Fruit fly (Drosophila melanogaster): ENCODE data around the gene CG11151.
A peak's percentile ranks its signal among the peaks of the same experiment; 100 is the strongest.

Gene CG11151

DNA sequence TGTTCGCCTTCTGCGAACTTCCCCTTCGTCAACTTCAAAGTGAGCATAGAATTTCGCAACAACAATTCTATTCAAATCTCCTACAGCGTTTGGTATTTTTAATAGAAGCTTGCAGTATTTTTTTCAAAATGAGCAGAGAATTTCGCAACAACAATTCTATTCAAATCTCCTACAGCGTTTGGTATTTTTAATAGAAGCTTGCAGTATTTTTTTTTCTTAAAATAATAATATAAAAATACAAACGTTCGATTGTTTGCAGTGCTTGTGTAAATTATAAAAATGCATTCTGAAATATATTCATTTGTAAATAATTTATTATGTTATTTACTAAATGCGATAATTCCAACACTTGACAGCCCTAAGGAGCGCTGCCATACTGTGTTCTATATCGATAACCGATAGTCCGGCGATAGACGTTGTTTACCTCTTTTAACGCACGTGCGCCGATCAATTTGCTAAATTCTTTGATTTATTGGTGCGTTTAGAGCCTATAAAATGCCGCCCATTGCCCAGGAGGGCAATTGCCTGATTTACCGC lies 17.3 kb downstream of the CG11151 start, which contains the start of the genes CG32625 and Rtc1 (continued):
- TF ChIP-seq hth (optimal IDR thresholded peaks at IDR 0.05): no peak
- TF ChIP-seq hbn (GFP tag; IDR thresholded peaks at IDR 0.05; ENCODE audit: partially characterized antibody): peak; percentile 24; the same call in 1 of the 2 replicates
- TF ChIP-seq CG6854 (GFP tag; optimal IDR thresholded peaks at IDR 0.05): no peak
- no peak for TF ChIP-seq Gug (GFP tag; IDR thresholded peaks at IDR 0.05)
- peak; percentile 7 for TF ChIP-seq CG33557 (GFP tag; optimal IDR thresholded peaks at IDR 0.05)
- peak; percentile 16 for TF ChIP-seq nerfin-1 (tag; optimal IDR thresholded peaks at IDR 0.05)
- TF ChIP-seq CG10267 (tag; optimal IDR thresholded peaks at IDR 0.05): peak; percentile 66
- no peak for TF ChIP-seq br (optimal IDR thresholded peaks at IDR 0.05)
- no peak for TF ChIP-seq CG7786 (GFP tag; optimal IDR thresholded peaks at IDR 0.05)
- peak; percentile 59 for TF ChIP-seq lab (GFP tag; optimal IDR thresholded peaks at IDR 0.05)
- peak; percentile 55 for TF ChIP-seq CG8924 (tag; optimal IDR thresholded peaks at IDR 0.05)
- peak; percentile 54; the same call in 1 of the 2 replicates for TF ChIP-seq CG17328 (GFP tag; IDR thresholded peaks at IDR 0.05)
- no peak for TF ChIP-seq CG12744 (GFP tag; optimal IDR thresholded peaks at IDR 0.05)
- TF ChIP-seq Bdp1 (GFP tag; optimal IDR thresholded peaks at IDR 0.05): no peak
- TF ChIP-seq CG15269 (tag; optimal IDR thresholded peaks at IDR 0.05): peak; percentile 68
- TF ChIP-seq tx (GFP tag; optimal IDR thresholded peaks at IDR 0.05): no peak
- peak; percentile 41 for TF ChIP-seq CG7556 (GFP tag; optimal IDR thresholded peaks at IDR 0.05)
- no peak for TF ChIP-seq hkb (optimal IDR thresholded peaks at IDR 0.05)
- peak; percentile 57; the same call in 1 of the 2 replicates for TF ChIP-seq hkb (GFP tag; IDR thresholded peaks at IDR 0.05)
- TF ChIP-seq danr (GFP tag; IDR thresholded peaks at IDR 0.05): no peak
- peak; percentile 16 for TF ChIP-seq Six4 (GFP tag; optimal IDR thresholded peaks at IDR 0.05)
- TF ChIP-seq CG13287 (GFP tag; IDR thresholded peaks at IDR 0.05; ENCODE audit: partially characterized antibody): peak; percentile 73
- peak; percentile 60 for TF ChIP-seq MBD-R2 (GFP tag; IDR thresholded peaks at IDR 0.05)
- TF ChIP-seq scrt (GFP tag; optimal IDR thresholded peaks at IDR 0.05): no peak
- TF ChIP-seq CG12659 (GFP tag; optimal IDR thresholded peaks at IDR 0.05): peak; percentile 66
- no peak for TF ChIP-seq CG12071 (GFP tag; optimal IDR thresholded peaks at IDR 0.05)
- TF ChIP-seq CG14965 (GFP tag; optimal IDR thresholded peaks at IDR 0.05; ENCODE audit: borderline replicate concordance): no peak
- no peak for TF ChIP-seq bab2 (GFP tag; optimal IDR thresholded peaks at IDR 0.05)
- no peak for TF ChIP-seq CG16815 (GFP tag; optimal IDR thresholded peaks at IDR 0.05)
- no peak for TF ChIP-seq CTCF (GFP tag; optimal IDR thresholded peaks at IDR 0.05)
- TF ChIP-seq ro (GFP tag; IDR thresholded peaks at IDR 0.05): no peak
- TF ChIP-seq CG14860 (GFP tag; IDR thresholded peaks at IDR 0.05; ENCODE audit: partially characterized antibody): peak; percentile 42; the same call in 2 of the 3 replicates
- no peak for TF ChIP-seq oc (tag; optimal IDR thresholded peaks at IDR 0.05)
- TF ChIP-seq CG12104 (GFP tag; optimal IDR thresholded peaks at IDR 0.05): no peak
- TF ChIP-seq Hmx (GFP tag; optimal IDR thresholded peaks at IDR 0.05): no peak
- TF ChIP-seq gt (GFP tag; IDR thresholded peaks at IDR 0.05): no peak
- peak; percentile 64 for TF ChIP-seq Hmr (GFP tag; optimal IDR thresholded peaks at IDR 0.05)
- peak; percentile 60; the same call in 1 of the 2 replicates for TF ChIP-seq Xrp1 (GFP tag; IDR thresholded peaks at IDR 0.05)
- peak; percentile 73 for TF ChIP-seq Max (GFP tag; optimal IDR thresholded peaks at IDR 0.05)
- no peak for TF ChIP-seq NC2α (GFP tag; optimal IDR thresholded peaks at IDR 0.05)
- peak; percentile 17 for TF ChIP-seq Oli (tag; optimal IDR thresholded peaks at IDR 0.05)
- peak; percentile 70 for TF ChIP-seq B-H2 (GFP tag; optimal IDR thresholded peaks at IDR 0.05)
- TF ChIP-seq nerfin-2 (GFP tag; IDR thresholded peaks at IDR 0.05; ENCODE audit: partially characterized antibody): peak; percentile 52; the same call in 1 of the 2 replicates
- peak; percentile 62; the same call in 1 of the 3 replicates for TF ChIP-seq ken (GFP tag; IDR thresholded peaks at IDR 0.05)
- TF ChIP-seq CG8388 (GFP tag; optimal IDR thresholded peaks at IDR 0.05): peak; percentile 36
- no peak for TF ChIP-seq en (GFP tag; optimal IDR thresholded peaks at IDR 0.05)
- peak; percentile 37; the same call in 1 of the 3 replicates for TF ChIP-seq tgo (GFP tag; IDR thresholded peaks at IDR 0.05)
- TF ChIP-seq Taf1 (GFP tag; IDR thresholded peaks at IDR 0.05): peak; percentile 36; the same call in 1 of the 2 replicates
- peak; percentile 49 for TF ChIP-seq CG10431 (GFP tag; optimal IDR thresholded peaks at IDR 0.05)
- no peak for TF ChIP-seq sr (GFP tag; IDR thresholded peaks at IDR 0.05)
- no peak for TF ChIP-seq mirr (GFP tag; optimal IDR thresholded peaks at IDR 0.05)
- TF ChIP-seq crol (GFP tag; IDR thresholded peaks at IDR 0.05): no peak
